Fruit fly (Drosophila melanogaster) whole organism, embryonic: ENCODE data around the gene CG6296.

Experiments used
- BtbVII ChIP-seq: fragments of 200-800 bp; sonication (Bioruptor generic); optimal IDR thresholded peaks from 3 replicates; lab custom pipeline; 2017; ENCODE audit warnings: missing biosample characterization, mild to moderate bottlenecking, missing genetic modification characterization
- CG11456 ChIP-seq: fragments of 200-800 bp; sonication (Bioruptor generic); IDR thresholded peaks from 3 replicates; pipeline ENCODE4 v1.3.6; 2022; ENCODE audit warnings: missing biosample characterization, missing genetic modification characterization
- CG11504 ChIP-seq: fragments of 200-800 bp; sonication (Bioruptor generic); optimal IDR thresholded peaks from 3 replicates; lab custom pipeline; 2019; ENCODE audit warnings: missing biosample characterization, mild to moderate bottlenecking, missing genetic modification characterization, moderate library complexity
- CG1603 ChIP-seq: fragments of 200-800 bp; sonication (Bioruptor generic); optimal IDR thresholded peaks from 2 replicates; lab custom pipeline; 2019; ENCODE audit warnings: missing biosample characterization, mild to moderate bottlenecking, missing genetic modification characterization, moderate library complexity
- CG1647 ChIP-seq: fragments of 200-800 bp; sonication (Bioruptor generic); optimal IDR thresholded peaks from 3 replicates; lab custom pipeline; 2016; ENCODE audit warnings: missing biosample characterization, missing genetic modification characterization
- CG16779 ChIP-seq: fragments of 200-800 bp; sonication (Bioruptor generic); IDR thresholded peaks from 2 replicates; pipeline ENCODE4 v1.3.6; 2022; ENCODE audit warnings: missing biosample characterization, missing genetic modification characterization
- CG16815 ChIP-seq: fragments of 200-800 bp; sonication (Bioruptor generic); optimal IDR thresholded peaks from 3 replicates; lab custom pipeline; 2017; ENCODE audit warnings: missing biosample characterization, mild to moderate bottlenecking, missing genetic modification characterization
- CG17361 ChIP-seq: fragments of 200-800 bp; sonication (Bioruptor generic); IDR thresholded peaks from 3 replicates; pipeline ENCODE4 v1.3.6; 2022; ENCODE audit warnings: missing biosample characterization, missing genetic modification characterization
- CG2116 ChIP-seq: fragments of 200-800 bp; sonication (Bioruptor generic); optimal IDR thresholded peaks from 3 replicates; lab custom pipeline; 2018; ENCODE audit warnings: missing biosample characterization, mild to moderate bottlenecking, missing genetic modification characterization
- CG30431 ChIP-seq: fragments of 200-800 bp; sonication (Bioruptor generic); optimal IDR thresholded peaks from 2 replicates; lab custom pipeline; 2017; ENCODE audit warnings: missing biosample characterization, missing genetic modification characterization
- CG31365 ChIP-seq: fragments of 200-800 bp; sonication (Bioruptor generic); optimal IDR thresholded peaks from 2 replicates; lab custom pipeline; 2018; ENCODE audit warnings: missing biosample characterization, mild to moderate bottlenecking, missing genetic modification characterization
- CG3726 ChIP-seq: fragments of 200-800 bp; sonication (Bioruptor generic); IDR thresholded peaks from 3 replicates; pipeline ENCODE4, ENCODE4 v1.3.6; 2022; ENCODE audit warnings: missing biosample characterization, missing genetic modification characterization
- CG3838 ChIP-seq: fragments of 200-800 bp; sonication (Bioruptor generic); optimal IDR thresholded peaks from 3 replicates; lab custom pipeline; 2016; ENCODE audit warnings: missing biosample characterization, missing genetic modification characterization
- CG5180 ChIP-seq: fragments of 200-800 bp; sonication (Bioruptor generic); optimal IDR thresholded peaks from 3 replicates; lab custom pipeline; 2017; ENCODE audit warnings: missing biosample characterization, missing genetic modification characterization, mild to moderate bottlenecking, moderate library complexity, missing genetic modification reagents
- CG5245 ChIP-seq: fragments of 200-800 bp; sonication (Bioruptor generic); optimal IDR thresholded peaks from 3 replicates; lab custom pipeline; 2016; ENCODE audit warnings: missing biosample characterization, missing genetic modification characterization
- CG6272 ChIP-seq: fragments of 200-800 bp; sonication (Bioruptor generic); IDR thresholded peaks from 2 replicates; pipeline ENCODE4 v1.3.6; 2022; ENCODE audit warnings: missing biosample characterization, missing genetic modification characterization
- CG6654 ChIP-seq: fragments of 200-800 bp; sonication (Bioruptor generic); optimal IDR thresholded peaks from 2 replicates; lab custom pipeline; 2017; ENCODE audit warnings: missing biosample characterization, mild to moderate bottlenecking, missing genetic modification characterization
- CG6791 ChIP-seq: fragments of 200-800 bp; sonication (Bioruptor generic); IDR thresholded peaks from 3 replicates; pipeline ENCODE4 v1.3.6; 2022; ENCODE audit warnings: missing biosample characterization, missing genetic modification characterization; ENCODE audit not compliant: partially characterized antibody
- CG7357 ChIP-seq: fragments of 200-800 bp; sonication (Bioruptor generic); IDR thresholded peaks from 3 replicates; pipeline ENCODE4 v1.3.6; 2022; ENCODE audit warnings: missing biosample characterization, missing genetic modification characterization
- CG7963 ChIP-seq: fragments of 200-800 bp; sonication (Bioruptor generic); IDR thresholded peaks from 3 replicates; pipeline ENCODE4 v1.3.6; 2022; ENCODE audit warnings: missing biosample characterization, missing genetic modification characterization; ENCODE audit not compliant: partially characterized antibody
- CG8388 ChIP-seq: fragments of 200-800 bp; sonication (Bioruptor generic); optimal IDR thresholded peaks from 2 replicates; lab custom pipeline; 2019; ENCODE audit warnings: missing biosample characterization, mild to moderate bottlenecking, missing genetic modification characterization, moderate library complexity
- CG8765 ChIP-seq: fragments of 200-800 bp; sonication (Bioruptor generic); IDR thresholded peaks from 2 replicates; pipeline ENCODE4 v1.3.6; 2022; ENCODE audit warnings: missing biosample characterization, missing genetic modification characterization
- Dip3 ChIP-seq: fragments of 200-800 bp; sonication (Bioruptor generic); optimal IDR thresholded peaks from 3 replicates; lab custom pipeline; 2016; ENCODE audit warnings: missing biosample characterization, missing genetic modification characterization
- Fer2 ChIP-seq: fragments of 200-800 bp; sonication (Bioruptor generic); optimal IDR thresholded peaks from 2 replicates; lab custom pipeline; 2018; ENCODE audit warnings: missing biosample characterization, mild to moderate bottlenecking, missing genetic modification characterization, moderate library complexity
- Fer3 ChIP-seq: fragments of 200-800 bp; sonication (Bioruptor generic); optimal IDR thresholded peaks from 2 replicates; lab custom pipeline; 2018; ENCODE audit warnings: missing biosample characterization, mild to moderate bottlenecking, missing genetic modification characterization, moderate library complexity
- H2.0 ChIP-seq: fragments of 200-800 bp; sonication (Bioruptor generic); IDR thresholded peaks from 2 replicates; pipeline ENCODE4 v1.3.6; 2022; ENCODE audit warnings: missing biosample characterization, missing genetic modification characterization
- Hr78 ChIP-seq, 2 experiments: fragments of 200-800 bp in 1 of 2; fragments of >200 bp in 1 of 2; sonication (Bioruptor generic) in 1 of 2; optimal IDR thresholded peaks; 2 replicates each; lab custom pipeline; 2017 to 2019; ENCODE audit warnings: missing biosample characterization in 2 of 2, missing genetic modification characterization in 2 of 2, mild to moderate bottlenecking in 1 of 2, moderate library complexity in 1 of 2
- MTF-1 ChIP-seq: fragments of 200-800 bp; sonication (Bioruptor generic); optimal IDR thresholded peaks from 2 replicates; lab custom pipeline; 2018; ENCODE audit warnings: missing biosample characterization, mild to moderate bottlenecking, missing genetic modification characterization, borderline replicate concordance
- Meics ChIP-seq: fragments of 200-800 bp; sonication (Bioruptor generic); optimal IDR thresholded peaks from 2 replicates; lab custom pipeline; 2017; ENCODE audit warnings: missing biosample characterization, mild to moderate bottlenecking, missing genetic modification characterization
- NfI ChIP-seq: fragments of 200-800 bp; sonication (Bioruptor generic); optimal IDR thresholded peaks from 3 replicates; lab custom pipeline; 2018; ENCODE audit warnings: missing biosample characterization, mild to moderate bottlenecking, missing genetic modification characterization, moderate library complexity
- Pdp1 ChIP-seq, 2 experiments: fragments of 200-800 bp; sonication (Bioruptor generic); optimal IDR thresholded peaks; 3 replicates each; lab custom pipeline; 2016; ENCODE audit warnings: missing biosample characterization in 2 of 2, missing genetic modification characterization in 2 of 2, mild to moderate bottlenecking in 1 of 2, moderate library complexity in 1 of 2
- Sox100B ChIP-seq: fragments of 200-800 bp; sonication (Bioruptor generic); optimal IDR thresholded peaks from 3 replicates; lab custom pipeline; 2018; ENCODE audit warnings: missing biosample characterization, mild to moderate bottlenecking, missing genetic modification characterization
- Sry-β ChIP-seq: fragments of 200-800 bp; sonication (Bioruptor generic); optimal IDR thresholded peaks from 2 replicates; lab custom pipeline; 2018; ENCODE audit warnings: missing biosample characterization, mild to moderate bottlenecking, missing genetic modification characterization, moderate library complexity
- ash1 ChIP-seq: fragments of 200-800 bp; sonication (Bioruptor generic); optimal IDR thresholded peaks from 2 replicates; lab custom pipeline; 2018; ENCODE audit warnings: missing biosample characterization, mild to moderate bottlenecking, missing genetic modification characterization
- az2 ChIP-seq: fragments of 200-800 bp; sonication (Bioruptor generic); optimal IDR thresholded peaks from 3 replicates; lab custom pipeline; 2016; ENCODE audit warnings: missing biosample characterization, missing genetic modification characterization
- chm ChIP-seq: fragments of 200-800 bp; sonication (Bioruptor generic); IDR thresholded peaks from 2 replicates; pipeline ENCODE4 v1.3.6; 2022; ENCODE audit warnings: missing biosample characterization, missing genetic modification characterization
- crp ChIP-seq, 2 experiments: fragments of 200-800 bp; sonication (Bioruptor generic); optimal IDR thresholded peaks; 2 replicates in 1 of 2; 3 replicates in 1 of 2; lab custom pipeline; 2017; ENCODE audit warnings: missing biosample characterization in 2 of 2, missing genetic modification characterization in 2 of 2, mild to moderate bottlenecking in 1 of 2, moderate library complexity in 1 of 2
- ewg ChIP-seq: fragments of 200-800 bp; sonication (Bioruptor generic); optimal IDR thresholded peaks from 3 replicates; lab custom pipeline; 2017; ENCODE audit warnings: mild to moderate bottlenecking, missing biosample characterization, missing genetic modification reagents, missing genetic modification characterization
- fd102C ChIP-seq: fragments of 200-800 bp; sonication (Bioruptor generic); optimal IDR thresholded peaks from 2 replicates; lab custom pipeline; 2018; ENCODE audit warnings: missing biosample characterization, mild to moderate bottlenecking, missing genetic modification characterization, moderate library complexity
- fru ChIP-seq: fragments of >200 bp; optimal IDR thresholded peaks from 2 replicates; lab custom pipeline; 2017
- ftz-f1 ChIP-seq: fragments of 200-800 bp; sonication (Bioruptor generic); optimal IDR thresholded peaks from 2 replicates; lab custom pipeline; 2016; ENCODE audit warnings: missing biosample characterization, missing genetic modification characterization
- lmd ChIP-seq: fragments of 200-800 bp; sonication (Bioruptor generic); IDR thresholded peaks from 2 replicates; pipeline ENCODE4 v1.3.6; 2022; ENCODE audit warnings: missing biosample characterization, missing genetic modification characterization
- nau ChIP-seq: fragments of 200-800 bp; sonication (Bioruptor generic); optimal IDR thresholded peaks from 3 replicates; lab custom pipeline; 2017; ENCODE audit warnings: missing biosample characterization, mild to moderate bottlenecking, missing genetic modification characterization, missing genetic modification reagents
- nerfin-1 ChIP-seq: fragments of 200-800 bp; sonication (Bioruptor generic); optimal IDR thresholded peaks from 3 replicates; lab custom pipeline; 2019; ENCODE audit warnings: missing biosample characterization, mild to moderate bottlenecking, missing genetic modification characterization, moderate library complexity
- repo ChIP-seq: fragments of 200-800 bp; sonication (Bioruptor generic); optimal IDR thresholded peaks from 2 replicates; lab custom pipeline; 2016; ENCODE audit warnings: missing biosample characterization, missing genetic modification characterization
- sqz ChIP-seq: fragments of 200-800 bp; sonication (Bioruptor generic); optimal IDR thresholded peaks from 3 replicates; lab custom pipeline; 2018; ENCODE audit warnings: missing biosample characterization, mild to moderate bottlenecking, missing genetic modification characterization
- stc ChIP-seq: fragments of 200-800 bp; sonication (Bioruptor generic); IDR thresholded peaks from 2 replicates; pipeline ENCODE4 v1.3.6; 2022; ENCODE audit warnings: missing biosample characterization, missing genetic modification characterization
- sug ChIP-seq: fragments of 200-800 bp; optimal IDR thresholded peaks from 2 replicates; lab custom pipeline; 2019; ENCODE audit warnings: missing biosample characterization, mild to moderate bottlenecking, missing genetic modification characterization, moderate library complexity
- tll ChIP-seq, 2 experiments: fragments of 200-800 bp in 1 of 2; fragments of >200 bp in 1 of 2; sonication (Bioruptor generic) in 1 of 2; optimal IDR thresholded peaks; 2 replicates each; lab custom pipeline; 2017 to 2019; ENCODE audit warnings: missing biosample characterization in 2 of 2, missing genetic modification characterization in 2 of 2, mild to moderate bottlenecking in 1 of 2, moderate library complexity in 1 of 2

The CG6296 gene

dm6 chr3R:26989802-26990509 lies 15.3 kb downstream of the CG6296 start, which contains the start of gene CG31076 (continued):
- no peak for TF ChIP-seq sqz (GFP tag; lab: Kevin White, UChicago)
- no peak for TF ChIP-seq H2.0
- TF ChIP-seq stc (GFP tag; lab: Robert Waterston, UW) = no peak
- TF ChIP-seq tll (GFP tag; optimal IDR thresholded peaks at IDR 0.05; lab: Kevin White, UChicago) = no peak
- TF ChIP-seq BtbVII = no peak
- peak; percentile 59 for TF ChIP-seq Sox100B (GFP tag; lab: Kevin White, UChicago)
- no peak for TF ChIP-seq MTF-1 (GFP tag; lab: Kevin White, UChicago)
- TF ChIP-seq CG6272 = no peak
- no peak for TF ChIP-seq CG8388 (GFP tag; lab: Kevin White, UChicago)
- TF ChIP-seq CG7357 (GFP tag; lab: Robert Waterston, UW) = no peak
- no peak for TF ChIP-seq CG3726 (GFP tag; lab: Robert Waterston, UW)
- peak; percentile 6 for TF ChIP-seq az2 (GFP tag; lab: Kevin White, UChicago)
- peak; percentile 89 for TF ChIP-seq ftz-f1 (GFP tag; lab: Kevin White, UChicago)
- TF ChIP-seq CG16779 (GFP tag; lab: Robert Waterston, UW) = no peak
- no peak for TF ChIP-seq CG6654 (GFP tag; lab: Kevin White, UChicago)
- no peak for TF ChIP-seq CG2116
- TF ChIP-seq CG1603 (tag; lab: Kevin White, UChicago) = no peak
- no peak for TF ChIP-seq CG7963
- TF ChIP-seq Pdp1 (GFP tag; optimal IDR thresholded peaks at IDR 0.05; lab: Kevin White, UChicago) = no peak
- TF ChIP-seq nerfin-1 (tag; lab: Kevin White, UChicago) = no peak
- peak; percentile 28 for TF ChIP-seq CG5180 (GFP tag; lab: Kevin White, UChicago)
- no peak for TF ChIP-seq CG6791 (GFP tag; lab: Robert Waterston, UW)
- no peak for TF ChIP-seq CG1647 (GFP tag; lab: Kevin White, UChicago)
- TF ChIP-seq Dip3 (GFP tag; lab: Kevin White, UChicago) = no peak
- no peak for TF ChIP-seq lmd
- TF ChIP-seq Sry-β (GFP tag; lab: Kevin White, UChicago) = no peak
- no peak for TF ChIP-seq NfI (GFP tag; lab: Kevin White, UChicago)
- TF ChIP-seq Fer2 (tag; lab: Kevin White, UChicago) = no peak
- TF ChIP-seq crp (GFP tag; optimal IDR thresholded peaks at IDR 0.05; lab: Kevin White, UChicago) = no peak
- TF ChIP-seq CG3838 (GFP tag; lab: Kevin White, UChicago) = no peak
- no peak for TF ChIP-seq chm (GFP tag; lab: Robert Waterston, UW)
- no peak for TF ChIP-seq repo (GFP tag; lab: Kevin White, UChicago)
- TF ChIP-seq CG11456 (GFP tag; lab: Robert Waterston, UW) = no peak
- TF ChIP-seq CG16815 = no peak
- TF ChIP-seq Fer3 = peak; percentile 14
- no peak for TF ChIP-seq CG31365 (tag; lab: Kevin White, UChicago)
- no peak for TF ChIP-seq fru (lab: Kevin White, UChicago)
- no peak for TF ChIP-seq fd102C (GFP tag; lab: Kevin White, UChicago)
- TF ChIP-seq Meics = peak; percentile 18
- TF ChIP-seq Hr78 (GFP tag; optimal IDR thresholded peaks at IDR 0.05; lab: Kevin White, UChicago) = no peak
- TF ChIP-seq ash1 (GFP tag; lab: Kevin White, UChicago) = no peak
- TF ChIP-seq sug (tag; lab: Kevin White, UChicago) = no peak
- peak; percentile 64 for TF ChIP-seq CG11504 (tag; lab: Kevin White, UChicago)
- no peak for TF ChIP-seq ewg (GFP tag; lab: Kevin White, UChicago)
- no peak for TF ChIP-seq CG17361 (GFP tag; lab: Robert Waterston, UW)
- TF ChIP-seq nau = peak; percentile 43
- TF ChIP-seq CG8765 (GFP tag; lab: Robert Waterston, UW) = no peak
- TF ChIP-seq CG5245 (GFP tag; lab: Kevin White, UChicago) = no peak
- TF ChIP-seq CG30431 (GFP tag; lab: Kevin White, UChicago) = no peak
